Worm (Caenorhabditis elegans) whole organism, L2 larva: ENCODE results near the gene fbxb-47.
A peak's percentile ranks its signal among the peaks of the same experiment; 100 is the strongest.

Experiments used
- C34F6.9 ChIP-seq: fragments of 150-350 bp; optimal IDR thresholded peaks from 2 replicates; lab custom pipeline; 2014; ENCODE audit warnings: missing biosample characterization, missing genetic modification characterization
- F13H6.1 ChIP-seq: sonication (generic microtip); optimal IDR thresholded peaks from 2 replicates; lab custom pipeline; 2016; ENCODE audit warnings: missing genetic modification characterization, missing compliant biosample characterization
- Y55F3AM.14 ChIP-seq: fragments of 200-800 bp; sonication (Bioruptor generic); optimal IDR thresholded peaks from 2 replicates; lab custom pipeline; 2018; ENCODE audit warnings: mild to moderate bottlenecking, missing genetic modification characterization, missing compliant biosample characterization
- ZK546.5 ChIP-seq: sonication (generic microtip); optimal IDR thresholded peaks from 2 replicates; lab custom pipeline; 2017; ENCODE audit warnings: missing biosample characterization, missing genetic modification characterization
- alr-1 ChIP-seq: fragments of 150-350 bp; optimal IDR thresholded peaks from 2 replicates; lab custom pipeline; 2014; ENCODE audit warnings: missing biosample characterization, missing genetic modification characterization
- aly-2 ChIP-seq: fragments of 150-350 bp; optimal IDR thresholded peaks from 2 replicates; lab custom pipeline; 2014; ENCODE audit warnings: missing biosample characterization, missing genetic modification characterization
- blmp-1 ChIP-seq: sonication (generic microtip); optimal IDR thresholded peaks from 2 replicates; lab custom pipeline; 2017; ENCODE audit warnings: missing genetic modification characterization, mild to moderate bottlenecking, missing compliant biosample characterization, antibody characterized with exemption, moderate library complexity; ENCODE audit not compliant: insufficient read depth
- ceh-16 ChIP-seq: fragments of 150-350 bp; optimal IDR thresholded peaks from 2 replicates; lab custom pipeline; 2014; ENCODE audit warnings: missing biosample characterization, missing genetic modification characterization
- ceh-82 ChIP-seq: fragments of 150-350 bp; optimal IDR thresholded peaks from 2 replicates; lab custom pipeline; 2014; ENCODE audit warnings: missing biosample characterization, missing genetic modification characterization
- crh-2 ChIP-seq: sonication (generic microtip); optimal IDR thresholded peaks from 2 replicates; lab custom pipeline; 2017; ENCODE audit warnings: missing biosample characterization, missing genetic modification characterization
- dmd-4 ChIP-seq: sonication (generic microtip); optimal IDR thresholded peaks from 2 replicates; lab custom pipeline; 2017; ENCODE audit warnings: missing biosample characterization, missing genetic modification characterization
- elt-3 ChIP-seq: sonication (generic microtip); optimal IDR thresholded peaks from 2 replicates; lab custom pipeline; 2017; ENCODE audit warnings: missing biosample characterization, missing genetic modification characterization
- fos-1 ChIP-seq: fragments of 150-350 bp; optimal IDR thresholded peaks from 2 replicates; lab custom pipeline; 2014; ENCODE audit warnings: missing biosample characterization, missing genetic modification characterization
- gmeb-1 ChIP-seq: fragments of 150-350 bp; optimal IDR thresholded peaks from 2 replicates; lab custom pipeline; 2014; ENCODE audit warnings: missing biosample characterization, missing genetic modification characterization
- lin-11 ChIP-seq: fragments of 150-350 bp; sonication (generic microtip); optimal IDR thresholded peaks from 2 replicates; lab custom pipeline; 2014; ENCODE audit warnings: missing biosample characterization, missing genetic modification characterization, inconsistent platforms, mixed read lengths
- lin-39 ChIP-seq: fragments of 150-350 bp; optimal IDR thresholded peaks from 2 replicates; lab custom pipeline; 2014; ENCODE audit warnings: missing biosample characterization, missing genetic modification reagents, missing genetic modification characterization
- lsy-2 ChIP-seq, 2 experiments: fragments of 150-350 bp in 1 of 2; sonication (generic microtip) in 1 of 2; optimal IDR thresholded peaks; 2 replicates each; lab custom pipeline; 2014 to 2017; ENCODE audit warnings: missing biosample characterization in 2 of 2, missing genetic modification characterization in 2 of 2
- mbf-1 ChIP-seq: sonication (generic microtip); optimal IDR thresholded peaks from 2 replicates; lab custom pipeline; 2017; ENCODE audit warnings: missing biosample characterization, missing genetic modification characterization
- mdl-1 ChIP-seq, 2 experiments: fragments of 150-350 bp in 1 of 2; sonication (generic microtip) in 1 of 2; optimal IDR thresholded peaks; 2 replicates each; lab custom pipeline; 2017; ENCODE audit warnings: missing biosample characterization in 2 of 2, missing genetic modification characterization in 2 of 2
- nhr-10 ChIP-seq: sonication (generic microtip); optimal IDR thresholded peaks from 2 replicates; lab custom pipeline; 2017; ENCODE audit warnings: missing biosample characterization, missing genetic modification characterization
- nhr-11 ChIP-seq: fragments of 150-350 bp; optimal IDR thresholded peaks from 2 replicates; lab custom pipeline; 2014; ENCODE audit warnings: missing biosample characterization, missing genetic modification characterization
- nhr-12 ChIP-seq: fragments of 150-350 bp; optimal IDR thresholded peaks from 2 replicates; lab custom pipeline; 2014; ENCODE audit warnings: missing biosample characterization, missing genetic modification characterization
- nhr-23 ChIP-seq: fragments of 150-350 bp; optimal IDR thresholded peaks from 2 replicates; lab custom pipeline; 2014; ENCODE audit warnings: missing biosample characterization, missing genetic modification reagents, missing genetic modification characterization
- nhr-237 ChIP-seq: fragments of 150-350 bp; optimal IDR thresholded peaks from 2 replicates; lab custom pipeline; 2014; ENCODE audit warnings: missing biosample characterization, missing genetic modification characterization
- peb-1 ChIP-seq: fragments of 150-350 bp; optimal IDR thresholded peaks from 2 replicates; lab custom pipeline; 2014; ENCODE audit warnings: missing biosample characterization, missing genetic modification characterization
- sem-4 ChIP-seq: fragments of 150-350 bp; optimal IDR thresholded peaks from 2 replicates; lab custom pipeline; 2014; ENCODE audit warnings: missing biosample characterization, missing genetic modification reagents, missing genetic modification characterization
- skn-1 ChIP-seq: sonication (generic microtip); optimal IDR thresholded peaks from 2 replicates; lab custom pipeline; 2017; ENCODE audit warnings: missing biosample characterization, missing genetic modification characterization
- sma-9 ChIP-seq, 2 experiments: fragments of 150-350 bp in 1 of 2; sonication (generic microtip) in 1 of 2; optimal IDR thresholded peaks; 2 replicates each; lab custom pipeline; 2014 to 2016; ENCODE audit warnings: missing genetic modification characterization in 2 of 2, mild to moderate bottlenecking in 1 of 2, missing biosample characterization in 1 of 2, missing compliant biosample characterization in 1 of 2, missing genetic modification reagents in 1 of 2, moderate library complexity in 1 of 2
- unc-39 ChIP-seq: fragments of 150-350 bp; optimal IDR thresholded peaks from 2 replicates; lab custom pipeline; 2014; ENCODE audit warnings: missing biosample characterization, missing genetic modification characterization
- unc-55 ChIP-seq: fragments of 150-350 bp; sonication (generic microtip); optimal IDR thresholded peaks from 3 replicates; lab custom pipeline; 2014; ENCODE audit warnings: missing biosample characterization, missing genetic modification reagents, missing genetic modification characterization
- unc-62 ChIP-seq: fragments of 150-350 bp; optimal IDR thresholded peaks from 2 replicates; lab custom pipeline; 2014; ENCODE audit warnings: missing biosample characterization, missing genetic modification reagents, missing genetic modification characterization

Gene fbxb-47

ce11 chrII:1742535-1742934 lies 39.3 kb upstream of the fbxb-47 start, which contains the start of gene F36H5.12:
Gene F36H5.12, plus strand, starts transcription at chrII:1742835.
- TF ChIP-seq ceh-82 (tag; lab: Kevin White, UChicago) = no peak
- no peak for TF ChIP-seq mbf-1 (tag; lab: Kevin White, UChicago)
- TF ChIP-seq Y55F3AM.14 = no peak
- no peak for TF ChIP-seq nhr-12 (tag; lab: Kevin White, UChicago)
- TF ChIP-seq ceh-16 (tag; lab: Kevin White, UChicago) = no peak
- TF ChIP-seq nhr-23 = no peak
- TF ChIP-seq lin-11 (tag; lab: Kevin White, UChicago) = no peak
- no peak for TF ChIP-seq crh-2 (tag; lab: Kevin White, UChicago)
- TF ChIP-seq unc-55 (GFP tag; lab: Kevin White, UChicago) = no peak
- TF ChIP-seq C34F6.9 (tag; lab: Kevin White, UChicago) = no peak
- TF ChIP-seq unc-39 (tag; lab: Kevin White, UChicago) = no peak
- TF ChIP-seq sma-9 (GFP tag; optimal IDR thresholded peaks at IDR 0.05; lab: Kevin White, UChicago) = no peak
- TF ChIP-seq sma-9 (tag; optimal IDR thresholded peaks at IDR 0.05; lab: Kevin White, UChicago) = no peak
- no peak for TF ChIP-seq unc-62 (GFP tag; lab: Kevin White, UChicago)

ce11 chrII:1741248-1741647 lies 38.0 kb upstream of the fbxb-47 start, which contains the start of gene K07G6.1:
Gene K07G6.1, plus strand, starts transcription at chrII:1741548.
- TF ChIP-seq nhr-10 (tag; lab: Kevin White, UChicago) (no peak), ceh-16 (tag; lab: Kevin White, UChicago) (no peak), elt-3 (tag; lab: Kevin White, UChicago) (no peak), dmd-4 (tag; lab: Kevin White, UChicago) (no peak), aly-2 (tag; lab: Kevin White, UChicago) (no peak), alr-1 (tag; lab: Kevin White, UChicago) (no peak), unc-39 (tag; lab: Kevin White, UChicago) (no peak), F13H6.1 (tag; lab: Kevin White, UChicago) (no peak), nhr-11 (tag; lab: Kevin White, UChicago) (no peak)

DNA sequence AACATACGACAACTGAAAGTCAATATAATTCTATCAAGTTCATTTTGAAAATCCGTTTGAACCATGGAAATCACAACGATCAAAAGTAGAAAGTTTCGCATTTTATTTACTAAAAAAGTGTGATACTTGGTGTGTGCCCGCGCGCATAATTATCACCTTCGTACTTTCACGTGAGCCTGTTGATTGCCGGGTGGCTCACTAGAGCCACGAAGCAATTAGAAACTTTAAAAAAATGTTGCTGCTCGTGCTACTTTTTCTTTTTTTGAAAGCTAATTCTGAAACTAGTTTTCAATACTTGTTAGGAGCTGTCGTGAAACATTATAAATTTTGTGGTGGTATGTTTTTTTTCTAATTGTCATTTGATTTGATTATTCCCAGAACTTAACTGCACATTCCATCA lies 35.6 kb upstream of the fbxb-47 start, which contains the start of the genes irld-9 and irld-33:
TSS of gene irld-9 (minus strand) at position 101 of the 400 bp plus-strand sequence.
TSS of gene irld-33 (plus strand) at position 209 of the 400 bp plus-strand sequence.
- TF ChIP-seq skn-1 (tag; lab: Kevin White, UChicago) (no peak), Y55F3AM.14 (no peak), gmeb-1 (tag; lab: Kevin White, UChicago) (no peak), lin-39 (tag; lab: Kevin White, UChicago) (no peak), crh-2 (tag; lab: Kevin White, UChicago) (no peak), ZK546.5 (no peak), lsy-2 (tag; optimal IDR thresholded peaks at IDR 0.05; lab: Kevin White, UChicago) (no peak), nhr-23 (no peak), aly-2 (tag; lab: Kevin White, UChicago) (no peak)

DNA sequence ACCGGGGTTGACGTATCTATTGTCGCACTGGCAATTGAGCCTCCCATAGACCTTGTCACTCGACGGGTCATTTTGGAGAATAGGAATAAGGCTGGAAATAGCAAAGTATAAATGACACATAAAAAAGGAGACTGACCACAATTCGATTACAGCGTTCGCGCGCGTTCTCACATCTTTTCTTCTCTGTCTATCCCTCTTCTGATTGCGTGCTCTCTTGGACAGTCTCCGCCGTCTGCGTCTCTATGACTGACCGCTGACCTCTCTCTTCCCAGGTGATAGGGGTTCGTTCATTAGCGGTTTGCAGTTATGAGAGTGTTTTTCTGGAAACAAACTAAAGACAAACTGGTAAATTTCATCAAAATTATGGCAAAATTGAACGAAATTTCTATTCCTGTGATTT lies 33.1 kb upstream of the fbxb-47 start, which contains the start of gene ceh-83:
TSS of gene ceh-83 (minus strand) at position 181 of the 400 bp plus-strand sequence.
- TF ChIP-seq C34F6.9 (tag; lab: Kevin White, UChicago) (no peak), ceh-16 (tag; lab: Kevin White, UChicago) (no peak), nhr-12 (tag; lab: Kevin White, UChicago) (no peak), peb-1 (tag; lab: Kevin White, UChicago) (no peak), fos-1 (tag; lab: Kevin White, UChicago) (peak; percentile 49)

DNA sequence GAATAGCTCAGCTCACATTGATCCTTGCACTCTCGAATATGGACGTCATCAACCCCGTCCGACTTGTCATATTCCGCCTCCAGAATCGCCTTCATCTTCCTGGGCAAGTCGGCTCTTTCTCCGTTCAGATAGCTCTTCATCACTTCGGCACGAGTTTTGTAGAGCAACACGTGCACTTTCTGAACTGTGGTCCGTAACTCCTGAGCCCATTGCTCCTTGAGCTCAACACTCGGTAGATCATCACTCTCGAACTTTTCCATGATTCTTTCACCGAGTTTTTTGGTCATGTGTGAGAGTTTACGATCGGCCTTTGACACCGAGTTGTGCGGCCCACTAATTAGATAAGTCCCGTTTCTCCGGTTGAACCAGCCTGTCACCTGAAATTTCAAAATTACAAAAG lies 31.9 kb upstream of the fbxb-47 start:
- TF ChIP-seq nhr-10 (tag; lab: Kevin White, UChicago) (no peak), mdl-1 (tag; optimal IDR thresholded peaks at IDR 0.05; lab: Kevin White, UChicago) (no peak), nhr-23 (no peak), dmd-4 (tag; lab: Kevin White, UChicago) (no peak), nhr-237 (no peak), sem-4 (tag; lab: Kevin White, UChicago) (no peak), ceh-16 (tag; lab: Kevin White, UChicago) (no peak), skn-1 (tag; lab: Kevin White, UChicago) (no peak), aly-2 (tag; lab: Kevin White, UChicago) (no peak), F13H6.1 (tag; lab: Kevin White, UChicago) (no peak), crh-2 (tag; lab: Kevin White, UChicago) (no peak), blmp-1 (tag; lab: Kevin White, UChicago) (no peak), lin-11 (tag; lab: Kevin White, UChicago) (no peak)
